Worm (Caenorhabditis elegans): Measurements from ENCODE around the gene F55C12.6.

- TF ChIP-seq fkh-6 (tag; optimal IDR thresholded peaks at IDR 0.05) (no peak), rnt-1 (tag; optimal IDR thresholded peaks at IDR 0.05) (no peak), unc-86 (tag; optimal IDR thresholded peaks at IDR 0.05) (no peak), fkh-10 (GFP tag; optimal IDR thresholded peaks at IDR 0.05) (no peak), pha-4 (tag; optimal IDR thresholded peaks at IDR 0.05) (no peak), ceh-18 (tag; optimal IDR thresholded peaks at IDR 0.05) (no peak), hlh-13 (GFP tag; optimal IDR thresholded peaks at IDR 0.05) (no peak), ceh-6 (GFP tag; optimal IDR thresholded peaks at IDR 0.05) (no peak), nhr-11 (tag; optimal IDR thresholded peaks at IDR 0.05) (no peak), unc-3 (GFP tag; conservative IDR thresholded peaks at IDR 0.05) (no peak), unc-3 (tag; optimal IDR thresholded peaks at IDR 0.05) (no peak), gmeb-2 (tag; optimal IDR thresholded peaks at IDR 0.05) (no peak), ceh-9 (tag; optimal IDR thresholded peaks at IDR 0.05) (no peak), hlh-8 (tag; optimal IDR thresholded peaks at IDR 0.05) (no peak), unc-55 (GFP tag; optimal IDR thresholded peaks at IDR 0.05) (no peak)
These were observed 42.8 kb downstream of the F55C12.6 start, which contains the start of gene gtap-1 for ce11 chrII:5833136-5833535.

Data from whole organism, late embryonic.